Worm (Caenorhabditis elegans) whole organism, young adult: ENCODE results near the gene VY10G11R.1.
"Not testable (repeated sequence)": the region's sequence is repeated elsewhere in the genome, so short reads cannot be mapped to it uniquely, and the experiment has no call there.

Experiments
- B0261.1 ChIP-seq: sonication (generic microtip); optimal IDR thresholded peaks from 2 replicates; lab custom pipeline; 2016; ENCODE audit warnings: mild to moderate bottlenecking, missing genetic modification characterization, moderate library complexity, missing compliant biosample characterization
- B0336.3 ChIP-seq: fragments of 200-800 bp; sonication (Bioruptor generic); IDR thresholded peaks from 2 replicates; pipeline ENCODE4 v1.3.6; 2022; ENCODE audit warnings: missing genetic modification characterization, missing compliant biosample characterization
- F37B4.10 ChIP-seq: fragments of 200-800 bp; sonication (Bioruptor generic); IDR thresholded peaks from 2 replicates; pipeline ENCODE4 v1.3.6; 2022; ENCODE audit warnings: missing genetic modification characterization, missing compliant biosample characterization
- F39B2.1 ChIP-seq: fragments of 200-800 bp; sonication (Bioruptor generic); IDR thresholded peaks from 2 replicates; pipeline ENCODE4 v1.3.6; 2022; ENCODE audit warnings: missing genetic modification reagents, missing genetic modification characterization, missing compliant biosample characterization
- F49E8.2 ChIP-seq: sonication (generic microtip); optimal IDR thresholded peaks from 3 replicates; lab custom pipeline; 2017; ENCODE audit warnings: missing genetic modification characterization, mild to moderate bottlenecking, missing compliant biosample characterization, antibody characterized with exemption, moderate library complexity; ENCODE audit not compliant: insufficient read depth
- F57A8.1 ChIP-seq: fragments of 200-800 bp; sonication (Bioruptor generic); optimal IDR thresholded peaks from 2 replicates; lab custom pipeline; 2018; ENCODE audit warnings: mild to moderate bottlenecking, missing genetic modification characterization, moderate library complexity, missing compliant biosample characterization
- K11D2.4 ChIP-seq: fragments of 200-800 bp; sonication (Bioruptor generic); IDR thresholded peaks from 2 replicates; pipeline ENCODE4 v1.3.6; 2022; ENCODE audit warnings: missing genetic modification reagents, missing genetic modification characterization, missing compliant biosample characterization
- K12H6.12 ChIP-seq: fragments of 200-800 bp; sonication (Bioruptor generic); optimal IDR thresholded peaks from 2 replicates; lab custom pipeline; 2018; ENCODE audit warnings: mild to moderate bottlenecking, missing genetic modification characterization, missing compliant biosample characterization
- T07F8.4 ChIP-seq: sonication (generic microtip); optimal IDR thresholded peaks from 2 replicates; lab custom pipeline; 2016; ENCODE audit warnings: mild to moderate bottlenecking, missing genetic modification characterization, moderate library complexity, missing compliant biosample characterization
- Y53F4B.3 ChIP-seq: fragments of 200-800 bp; sonication (Bioruptor generic); IDR thresholded peaks from 2 replicates; pipeline ENCODE4 v1.3.6; 2022; ENCODE audit warnings: missing genetic modification reagents, missing genetic modification characterization, missing compliant biosample characterization
- Y53G8AR.9 ChIP-seq: fragments of 200-800 bp; sonication (Bioruptor generic); conservative IDR thresholded peaks from 2 replicates; pipeline ENCODE4 v1.3.6; 2022; ENCODE audit warnings: missing genetic modification reagents, missing genetic modification characterization, missing compliant biosample characterization
- Y56A3A.18 ChIP-seq: fragments of 200-800 bp; sonication (Bioruptor generic); IDR thresholded peaks from 2 replicates; pipeline ENCODE4 v1.3.6; 2022; ENCODE audit warnings: missing genetic modification reagents, missing genetic modification characterization, missing compliant biosample characterization
- attf-3 ChIP-seq: fragments of 200-800 bp; sonication (Bioruptor generic); conservative IDR thresholded peaks from 2 replicates; pipeline ENCODE4 v1.3.6; 2022; ENCODE audit warnings: missing genetic modification reagents, missing genetic modification characterization, missing compliant biosample characterization
- attf-6 ChIP-seq: fragments of 200-800 bp; sonication (Bioruptor generic); IDR thresholded peaks from 2 replicates; pipeline ENCODE4 v1.3.6; 2022; ENCODE audit warnings: missing genetic modification reagents, missing genetic modification characterization, missing compliant biosample characterization
- bed-2 ChIP-seq: fragments of 200-800 bp; sonication (Bioruptor generic); IDR thresholded peaks from 2 replicates; pipeline ENCODE4 v1.3.6; 2022; ENCODE audit warnings: missing genetic modification reagents, missing genetic modification characterization, missing compliant biosample characterization
- ceh-40 ChIP-seq: fragments of 200-800 bp; sonication (Bioruptor generic); IDR thresholded peaks from 2 replicates; pipeline ENCODE4 v1.3.6; 2022; ENCODE audit warnings: missing genetic modification characterization, missing compliant biosample characterization
- chd-7 ChIP-seq: sonication (generic microtip); optimal IDR thresholded peaks from 2 replicates; lab custom pipeline; 2016; ENCODE audit warnings: mild to moderate bottlenecking, missing genetic modification characterization, moderate library complexity, missing compliant biosample characterization
- dpl-1 ChIP-seq: fragments of 150-350 bp; optimal IDR thresholded peaks from 2 replicates; lab custom pipeline; 2014; ENCODE audit warnings: missing biosample characterization, missing genetic modification reagents, missing genetic modification characterization
- egl-44 ChIP-seq: fragments of 200-800 bp; sonication (Bioruptor generic); IDR thresholded peaks from 2 replicates; pipeline ENCODE4 v1.3.6; 2022; ENCODE audit warnings: missing genetic modification reagents, missing genetic modification characterization, missing compliant biosample characterization
- ekl-4 ChIP-seq: fragments of 200-800 bp; sonication (Bioruptor generic); IDR thresholded peaks from 2 replicates; pipeline ENCODE4 v1.3.6; 2022; ENCODE audit warnings: missing genetic modification reagents, missing genetic modification characterization, missing compliant biosample characterization
- him-1 ChIP-seq: sonication (generic microtip); optimal IDR thresholded peaks from 2 replicates; lab custom pipeline; 2016; ENCODE audit warnings: missing genotype, missing genetic modification reagents, missing genetic modification characterization, missing compliant biosample characterization
- hlh-12 ChIP-seq: sonication (generic microtip); optimal IDR thresholded peaks from 2 replicates; lab custom pipeline; 2016; ENCODE audit warnings: missing genetic modification characterization, missing compliant biosample characterization
- hmg-1.2 ChIP-seq: fragments of 200-800 bp; sonication (Bioruptor generic); IDR thresholded peaks from 2 replicates; pipeline ENCODE4 v1.3.6; 2022; ENCODE audit warnings: missing genetic modification reagents, missing genetic modification characterization, missing compliant biosample characterization
- hrde-1 ChIP-seq: sonication (generic microtip); optimal IDR thresholded peaks from 2 replicates; lab custom pipeline; 2016; ENCODE audit warnings: missing genetic modification characterization, mild to moderate bottlenecking, missing compliant biosample characterization, moderate library complexity, missing genotype, missing genetic modification reagents, borderline replicate concordance
- let-607 ChIP-seq, 2 experiments: fragments of 200-800 bp in 1 of 2; sonication (Bioruptor generic) in 1 of 2; sonication (generic microtip) in 1 of 2; optimal IDR thresholded peaks; 2 replicates each; lab custom pipeline; 2016 to 2018; ENCODE audit warnings: mild to moderate bottlenecking in 2 of 2, missing compliant biosample characterization in 2 of 2, missing genetic modification characterization in 2 of 2, moderate library complexity in 2 of 2, missing genotype in 1 of 2
- lin-35 ChIP-seq, 3 experiments: fragments of 150-350 bp in 2 of 3; sonication (generic microtip) in 1 of 3; optimal IDR thresholded peaks; 2 replicates each; lab custom pipeline; 2014 to 2018; ENCODE audit warnings: missing biosample characterization in 3 of 3, missing genetic modification characterization in 3 of 3, missing genetic modification reagents in 3 of 3
- lin-40 ChIP-seq: sonication (generic microtip); optimal IDR thresholded peaks from 2 replicates; lab custom pipeline; 2016; ENCODE audit warnings: missing genetic modification characterization, mild to moderate bottlenecking, missing compliant biosample characterization, missing genotype, missing genetic modification reagents
- madf-3 ChIP-seq: fragments of 200-800 bp; sonication (Bioruptor generic); IDR thresholded peaks from 2 replicates; pipeline ENCODE4 v1.3.6; 2022; ENCODE audit warnings: missing genetic modification reagents, missing genetic modification characterization, missing compliant biosample characterization
- mcd-1 ChIP-seq: fragments of 200-800 bp; sonication (Bioruptor generic); IDR thresholded peaks from 2 replicates; pipeline ENCODE4 v1.3.6; 2022; ENCODE audit warnings: missing genetic modification reagents, missing genetic modification characterization, missing compliant biosample characterization
- nhr-179 ChIP-seq: sonication (generic microtip); optimal IDR thresholded peaks from 2 replicates; lab custom pipeline; 2016; ENCODE audit warnings: mild to moderate bottlenecking, missing genetic modification characterization, missing compliant biosample characterization
- pha-4 ChIP-seq: fragments of 150-350 bp; sonication (generic microtip); optimal IDR thresholded peaks from 2 replicates; lab custom pipeline; 2014; ENCODE audit warnings: missing biosample characterization, missing genetic modification reagents, missing genetic modification characterization
- rpc-1 ChIP-seq, 2 experiments: fragments of 150-350 bp in 1 of 2; sonication (generic microtip) in 1 of 2; optimal IDR thresholded peaks; 2 replicates each; lab custom pipeline; 2014 to 2018; ENCODE audit warnings: missing biosample characterization in 1 of 2, missing genetic modification characterization in 1 of 2, missing genetic modification reagents in 1 of 2, missing genotype in 1 of 2
- snpc-4 ChIP-seq, 5 experiments: fragments of 150-350 bp in 1 of 5; sonication (generic microtip) in 4 of 5; optimal IDR thresholded peaks; 2 replicates each; lab custom pipeline; 2014 to 2018; ENCODE audit warnings: missing genetic modification characterization in 5 of 5, missing biosample characterization in 3 of 5, antibody characterized with exemption in 2 of 5, mild to moderate bottlenecking in 2 of 5, missing compliant biosample characterization in 2 of 5, missing genotype in 2 of 5, moderate library complexity in 2 of 5, missing genetic modification reagents in 1 of 5
- tbp1 ChIP-seq: fragments of 200-800 bp; sonication (Bioruptor generic); optimal IDR thresholded peaks from 2 replicates; lab custom pipeline; 2018; ENCODE audit warnings: mild to moderate bottlenecking, missing genetic modification characterization, missing compliant biosample characterization
- unc-62 ChIP-seq: fragments of 150-350 bp; optimal IDR thresholded peaks from 2 replicates; lab custom pipeline; 2014; ENCODE audit warnings: missing biosample characterization, missing genetic modification reagents, missing genetic modification characterization
- ztf-28 ChIP-seq: fragments of 200-800 bp; sonication (Bioruptor generic); IDR thresholded peaks from 2 replicates; pipeline ENCODE4 v1.3.6; 2022; ENCODE audit warnings: missing genetic modification reagents, missing genetic modification characterization, missing compliant biosample characterization
- ztf-3 ChIP-seq: fragments of 200-800 bp; sonication (Bioruptor generic); optimal IDR thresholded peaks from 2 replicates; lab custom pipeline; 2018; ENCODE audit warnings: mild to moderate bottlenecking, missing genetic modification characterization, missing compliant biosample characterization

VY10G11R.1 gene

ce11 chrIV:16482790-16483189 is 12.0 kb upstream of the VY10G11R.1 start (continued):
- TF ChIP-seq attf-6 (peak; percentile 68), Y53G8AR.9 (GFP tag; lab: Robert Waterston, UW) (no peak), mcd-1 (no peak), ekl-4 (GFP tag; lab: Robert Waterston, UW) (peak; percentile 4; the same call in 1 of the 2 replicates), ceh-40 (GFP tag; lab: Robert Waterston, UW) (no peak), egl-44 (GFP tag; lab: Robert Waterston, UW) (0 out of 2 replicates have a peak, but pooled peaks have one; percentile 34), hrde-1 (no peak), bed-2 (GFP tag; lab: Robert Waterston, UW) (no peak), ztf-3 (no peak), B0336.3 (GFP tag; lab: Robert Waterston, UW) (peak; percentile 57; the same call in 1 of the 2 replicates), hmg-1.2 (peak; percentile 35; the same call in 1 of the 2 replicates), T07F8.4 (tag; lab: Kevin White, UChicago) (no peak), F49E8.2 (tag; lab: Kevin White, UChicago) (peak; percentile 25), unc-62 (GFP tag; lab: Kevin White, UChicago) (no peak), Y56A3A.18 (GFP tag; lab: Robert Waterston, UW) (0 out of 2 replicates have a peak, but pooled peaks have one; percentile 51), Y53F4B.3 (no peak), lin-40 (tag; lab: Kevin White, UChicago) (no peak), F39B2.1 (no peak), snpc-4 (GFP tag; optimal IDR thresholded peaks at IDR 0.05; lab: Kevin White, UChicago) (peak; percentile 17), snpc-4 (tag; optimal IDR thresholded peaks at IDR 0.05; lab: Kevin White, UChicago) (no peak), chd-7 (tag; lab: Kevin White, UChicago) (no peak), nhr-179 (tag; lab: Kevin White, UChicago) (no peak), lin-35 (GFP tag; optimal IDR thresholded peaks at IDR 0.05; lab: Kevin White, UChicago) (no peak), let-607 (tag; optimal IDR thresholded peaks at IDR 0.05; lab: Kevin White, UChicago) (no peak), attf-3 (GFP tag; lab: Robert Waterston, UW) (no peak), dpl-1 (GFP tag; lab: Kevin White, UChicago) (no peak), F37B4.10 (GFP tag; lab: Robert Waterston, UW) (no peak), ztf-28 (GFP tag; lab: Robert Waterston, UW) (no peak), K12H6.12 (tag; lab: Kevin White, UChicago) (no peak), hlh-12 (tag; lab: Kevin White, UChicago) (no peak)
- TF ChIP-seq, all 124 proteins: peak for 15

- not testable (repeated sequence) for TF ChIP-seq snpc-4 (GFP tag; optimal IDR thresholded peaks at IDR 0.05; lab: Kevin White, UChicago); rpc-1 (optimal IDR thresholded peaks at IDR 0.05; lab: Kevin White, UChicago)
- TF ChIP-seq snpc-4 (tag; optimal IDR thresholded peaks at IDR 0.05; lab: Kevin White, UChicago) (peak in 1 of 4 experiments; percentile 62), tbp1 (GFP tag; lab: Kevin White, UChicago) (peak; percentile 81), him-1 (tag; lab: Kevin White, UChicago) (peak; percentile 12), hmg-1.2 (peak; percentile 54), rpc-1 (tag; optimal IDR thresholded peaks at IDR 0.05; lab: Kevin White, UChicago) (peak; percentile 50), K11D2.4 (GFP tag; lab: Robert Waterston, UW) (0 out of 2 replicates have a peak, but pooled peaks have one; percentile 24), attf-6 (peak; percentile 91), B0261.1 (peak; percentile 55)
Measured at ce11 chrIV:16482143-16482542, 11.4 kb upstream of the VY10G11R.1 start.

DNA sequence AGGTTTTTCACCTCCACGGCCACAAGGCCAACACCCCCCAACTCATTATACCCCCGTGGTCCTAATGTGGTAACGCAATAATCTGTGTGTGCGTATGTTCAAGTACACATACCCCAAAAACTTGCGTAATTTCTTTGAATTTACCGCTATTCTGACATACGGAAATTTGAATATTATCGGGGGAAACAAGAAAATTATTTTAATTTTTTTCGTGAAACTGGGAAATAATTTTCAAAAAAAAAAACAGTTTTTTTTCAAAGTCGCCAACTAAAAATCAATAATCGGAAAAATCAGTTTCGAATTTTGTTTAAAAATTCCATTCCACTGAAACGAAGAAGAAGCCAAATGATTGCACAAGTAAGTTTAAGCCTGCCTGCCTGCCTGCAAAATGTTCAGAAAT is 10.1 kb upstream of the VY10G11R.1 start, which contains the start of gene Y51H4A.938:
TSS of gene Y51H4A.938 (plus strand) at position 301 of the 400 bp plus-strand sequence.
- TF ChIP-seq F57A8.1; pha-4 (tag; lab: Kevin White, UChicago); madf-3 (GFP tag; lab: Robert Waterston, UW): not testable (repeated sequence)
